Worm (Caenorhabditis elegans) whole organism, young adult: ENCODE results near the gene vps-16.

Experiments used
- B0019.2 ChIP-seq: fragments of 200-800 bp; sonication (Bioruptor generic); conservative IDR thresholded peaks from 2 replicates; pipeline ENCODE4 v1.3.6; 2022; ENCODE audit warnings: missing genetic modification reagents, missing genetic modification characterization, missing compliant biosample characterization
- B0261.1 ChIP-seq: sonication (generic microtip); optimal IDR thresholded peaks from 2 replicates; lab custom pipeline; 2016; ENCODE audit warnings: mild to moderate bottlenecking, missing genetic modification characterization, moderate library complexity, missing compliant biosample characterization
- B0336.3 ChIP-seq: fragments of 200-800 bp; sonication (Bioruptor generic); IDR thresholded peaks from 2 replicates; pipeline ENCODE4 v1.3.6; 2022; ENCODE audit warnings: missing genetic modification characterization, missing compliant biosample characterization
- C06A6.2 ChIP-seq: fragments of 200-800 bp; sonication (Bioruptor generic); conservative IDR thresholded peaks from 2 replicates; pipeline ENCODE4 v1.3.6; 2022; ENCODE audit warnings: missing genetic modification characterization, missing compliant biosample characterization
- C17E4.6 ChIP-seq: fragments of 200-800 bp; sonication (Bioruptor generic); IDR thresholded peaks from 2 replicates; pipeline ENCODE4 v1.3.6; 2022; ENCODE audit warnings: missing genetic modification reagents, missing genetic modification characterization, missing compliant biosample characterization
- D2030.7 ChIP-seq: fragments of 200-800 bp; sonication (Bioruptor generic); IDR thresholded peaks from 2 replicates; pipeline ENCODE4 v1.3.6; 2022; ENCODE audit warnings: missing genetic modification reagents, missing genetic modification characterization, missing compliant biosample characterization
- F22D6.2 ChIP-seq: sonication (generic microtip); optimal IDR thresholded peaks from 2 replicates; lab custom pipeline; 2016; ENCODE audit warnings: mild to moderate bottlenecking, missing genetic modification characterization, missing compliant biosample characterization
- F33H1.4 ChIP-seq: fragments of 200-800 bp; sonication (Bioruptor generic); IDR thresholded peaks from 2 replicates; pipeline ENCODE4 v1.3.6; 2022; ENCODE audit warnings: missing genetic modification reagents, missing genetic modification characterization, missing compliant biosample characterization
- F37B4.10 ChIP-seq: fragments of 200-800 bp; sonication (Bioruptor generic); IDR thresholded peaks from 2 replicates; pipeline ENCODE4 v1.3.6; 2022; ENCODE audit warnings: missing genetic modification characterization, missing compliant biosample characterization
- F39B2.1 ChIP-seq: fragments of 200-800 bp; sonication (Bioruptor generic); IDR thresholded peaks from 2 replicates; pipeline ENCODE4 v1.3.6; 2022; ENCODE audit warnings: missing genetic modification reagents, missing genetic modification characterization, missing compliant biosample characterization
- F55B11.4 ChIP-seq: sonication (generic microtip); optimal IDR thresholded peaks from 2 replicates; lab custom pipeline; 2016; ENCODE audit warnings: missing compliant biosample characterization, missing genetic modification characterization, borderline replicate concordance; ENCODE audit not compliant: insufficient read depth
- K11D2.4 ChIP-seq: fragments of 200-800 bp; sonication (Bioruptor generic); IDR thresholded peaks from 2 replicates; pipeline ENCODE4 v1.3.6; 2022; ENCODE audit warnings: missing genetic modification reagents, missing genetic modification characterization, missing compliant biosample characterization
- K12H6.12 ChIP-seq: fragments of 200-800 bp; sonication (Bioruptor generic); optimal IDR thresholded peaks from 2 replicates; lab custom pipeline; 2018; ENCODE audit warnings: mild to moderate bottlenecking, missing genetic modification characterization, missing compliant biosample characterization
- T07F8.4 ChIP-seq: sonication (generic microtip); optimal IDR thresholded peaks from 2 replicates; lab custom pipeline; 2016; ENCODE audit warnings: mild to moderate bottlenecking, missing genetic modification characterization, moderate library complexity, missing compliant biosample characterization
- Y53F4B.3 ChIP-seq: fragments of 200-800 bp; sonication (Bioruptor generic); IDR thresholded peaks from 2 replicates; pipeline ENCODE4 v1.3.6; 2022; ENCODE audit warnings: missing genetic modification reagents, missing genetic modification characterization, missing compliant biosample characterization
- Y67H2A.10 ChIP-seq: fragments of 200-800 bp; sonication (Bioruptor generic); conservative IDR thresholded peaks from 2 replicates; pipeline ENCODE4 v1.3.6; 2022; ENCODE audit warnings: missing genetic modification reagents, missing genetic modification characterization, missing compliant biosample characterization
- ZK185.1 ChIP-seq: sonication (generic microtip); optimal IDR thresholded peaks from 2 replicates; lab custom pipeline; 2016; ENCODE audit warnings: mild to moderate bottlenecking, missing genetic modification characterization, missing compliant biosample characterization; ENCODE audit not compliant: poor library complexity, severe bottlenecking
- ama-1 ChIP-seq, 3 experiments: fragments of 150-350 bp in 1 of 3; sonication (generic microtip) in 2 of 3; optimal IDR thresholded peaks; 2 replicates each; lab custom pipeline; 2014 to 2018; ENCODE audit warnings: missing biosample characterization in 2 of 3, missing genetic modification characterization in 2 of 3, missing genetic modification reagents in 2 of 3
- aptf-3 ChIP-seq: fragments of 200-800 bp; sonication (Bioruptor generic); IDR thresholded peaks from 2 replicates; pipeline ENCODE4 v1.3.6; 2022; ENCODE audit warnings: missing genetic modification characterization, missing compliant biosample characterization
- attf-3 ChIP-seq: fragments of 200-800 bp; sonication (Bioruptor generic); conservative IDR thresholded peaks from 2 replicates; pipeline ENCODE4 v1.3.6; 2022; ENCODE audit warnings: missing genetic modification reagents, missing genetic modification characterization, missing compliant biosample characterization
- ccch-3 ChIP-seq: fragments of 200-800 bp; sonication (Bioruptor generic); optimal IDR thresholded peaks from 2 replicates; lab custom pipeline; 2018; ENCODE audit warnings: mild to moderate bottlenecking, missing genetic modification characterization, missing compliant biosample characterization
- cebp-1 ChIP-seq, 2 experiments: fragments of 200-800 bp in 1 of 2; sonication (Bioruptor generic) in 1 of 2; sonication (generic microtip) in 1 of 2; IDR thresholded peaks in 1 of 2; optimal IDR thresholded peaks in 1 of 2; 2 replicates each; pipeline versions ENCODE4 v1.3.6 to Lab custom; 2017 to 2022; ENCODE audit warnings: missing compliant biosample characterization in 2 of 2, missing genetic modification characterization in 2 of 2, mild to moderate bottlenecking in 1 of 2, missing genetic modification reagents in 1 of 2, moderate library complexity in 1 of 2
- ceh-100 ChIP-seq: fragments of 200-800 bp; sonication (Bioruptor generic); IDR thresholded peaks from 2 replicates; pipeline ENCODE4 v1.3.6; 2022; ENCODE audit warnings: missing genetic modification reagents, missing genetic modification characterization, missing compliant biosample characterization
- ceh-58 ChIP-seq: fragments of 200-800 bp; sonication (Bioruptor generic); IDR thresholded peaks from 2 replicates; pipeline ENCODE4 v1.3.6; 2022; ENCODE audit warnings: missing genetic modification characterization, missing compliant biosample characterization
- ceh-91 ChIP-seq: fragments of 200-800 bp; sonication (Bioruptor generic); IDR thresholded peaks from 2 replicates; pipeline ENCODE4 v1.3.6; 2022; ENCODE audit warnings: missing genetic modification reagents, missing genetic modification characterization, missing compliant biosample characterization
- chd-7 ChIP-seq: sonication (generic microtip); optimal IDR thresholded peaks from 2 replicates; lab custom pipeline; 2016; ENCODE audit warnings: mild to moderate bottlenecking, missing genetic modification characterization, moderate library complexity, missing compliant biosample characterization
- die-1 ChIP-seq: sonication (generic microtip); optimal IDR thresholded peaks from 2 replicates; lab custom pipeline; 2016; ENCODE audit warnings: missing genotype, mild to moderate bottlenecking, missing genetic modification characterization, missing compliant biosample characterization
- efl-1 ChIP-seq: fragments of 150-350 bp; optimal IDR thresholded peaks from 2 replicates; lab custom pipeline; 2014; ENCODE audit warnings: missing biosample characterization, missing genetic modification reagents, missing genetic modification characterization
- fkh-3 ChIP-seq: sonication (generic microtip); optimal IDR thresholded peaks from 2 replicates; lab custom pipeline; 2016; ENCODE audit warnings: mild to moderate bottlenecking, missing genetic modification characterization, missing compliant biosample characterization
- hmg-1.2 ChIP-seq: fragments of 200-800 bp; sonication (Bioruptor generic); IDR thresholded peaks from 2 replicates; pipeline ENCODE4 v1.3.6; 2022; ENCODE audit warnings: missing genetic modification reagents, missing genetic modification characterization, missing compliant biosample characterization
- let-607 ChIP-seq, 2 experiments: fragments of 200-800 bp in 1 of 2; sonication (Bioruptor generic) in 1 of 2; sonication (generic microtip) in 1 of 2; optimal IDR thresholded peaks; 2 replicates each; lab custom pipeline; 2016 to 2018; ENCODE audit warnings: mild to moderate bottlenecking in 2 of 2, missing compliant biosample characterization in 2 of 2, missing genetic modification characterization in 2 of 2, moderate library complexity in 2 of 2, missing genotype in 1 of 2
- lin-40 ChIP-seq: sonication (generic microtip); optimal IDR thresholded peaks from 2 replicates; lab custom pipeline; 2016; ENCODE audit warnings: missing genetic modification characterization, mild to moderate bottlenecking, missing compliant biosample characterization, missing genotype, missing genetic modification reagents
- madf-6 ChIP-seq: fragments of 200-800 bp; sonication (Bioruptor generic); IDR thresholded peaks from 2 replicates; pipeline ENCODE4 v1.3.6; 2022; ENCODE audit warnings: missing genetic modification reagents, missing genetic modification characterization, missing compliant biosample characterization
- madf-8 ChIP-seq: fragments of 200-800 bp; sonication (Bioruptor generic); conservative IDR thresholded peaks from 2 replicates; pipeline ENCODE4 v1.3.6; 2022; ENCODE audit warnings: missing genetic modification reagents, missing genetic modification characterization, missing compliant biosample characterization
- mcd-1 ChIP-seq: fragments of 200-800 bp; sonication (Bioruptor generic); IDR thresholded peaks from 2 replicates; pipeline ENCODE4 v1.3.6; 2022; ENCODE audit warnings: missing genetic modification reagents, missing genetic modification characterization, missing compliant biosample characterization
- nfyb-1 ChIP-seq: fragments of 200-800 bp; sonication (Bioruptor generic); IDR thresholded peaks from 2 replicates; pipeline ENCODE4 v1.3.6; 2022; ENCODE audit warnings: missing genetic modification reagents, missing genetic modification characterization, missing compliant biosample characterization
- nhr-120 ChIP-seq: fragments of 200-800 bp; sonication (Bioruptor generic); IDR thresholded peaks from 2 replicates; pipeline ENCODE4 v1.3.6; 2022; ENCODE audit warnings: missing genetic modification characterization, missing compliant biosample characterization
- nhr-27 ChIP-seq: fragments of 200-800 bp; sonication (Bioruptor generic); optimal IDR thresholded peaks from 2 replicates; lab custom pipeline; 2018; ENCODE audit warnings: mild to moderate bottlenecking, missing genetic modification characterization, moderate library complexity, missing compliant biosample characterization
- nhr-80 ChIP-seq: sonication (generic microtip); optimal IDR thresholded peaks from 2 replicates; lab custom pipeline; 2016; ENCODE audit warnings: missing genetic modification characterization, missing compliant biosample characterization
- rcor-1 ChIP-seq: fragments of 200-800 bp; sonication (Bioruptor generic); IDR thresholded peaks from 2 replicates; pipeline ENCODE4 v1.3.6; 2022; ENCODE audit warnings: missing genetic modification reagents, missing genetic modification characterization, missing compliant biosample characterization
- rec-8 ChIP-seq, 2 experiments: sonication (generic microtip); optimal IDR thresholded peaks; 2 replicates each; lab custom pipeline; 2016; ENCODE audit warnings: mild to moderate bottlenecking in 2 of 2, missing genetic modification characterization in 2 of 2, missing genetic modification reagents in 2 of 2, missing genotype in 2 of 2, missing biosample characterization in 1 of 2, missing compliant biosample characterization in 1 of 2, moderate library complexity in 1 of 2
- sdz-38 ChIP-seq: sonication (generic microtip); optimal IDR thresholded peaks from 2 replicates; lab custom pipeline; 2016; ENCODE audit warnings: missing genotype, missing genetic modification characterization, missing compliant biosample characterization
- sea-2 ChIP-seq: fragments of 200-800 bp; sonication (Bioruptor generic); IDR thresholded peaks from 2 replicates; pipeline ENCODE4 v1.3.6; 2022; ENCODE audit warnings: missing genetic modification characterization, missing compliant biosample characterization
- snpc-3.4 ChIP-seq: sonication (generic microtip); optimal IDR thresholded peaks from 2 replicates; lab custom pipeline; 2017; ENCODE audit warnings: missing genetic modification characterization, mild to moderate bottlenecking, missing compliant biosample characterization, antibody characterized with exemption, moderate library complexity, missing genotype, missing genetic modification reagents
- tlf-1 ChIP-seq: fragments of 200-800 bp; sonication (Bioruptor generic); optimal IDR thresholded peaks from 2 replicates; lab custom pipeline; 2018; ENCODE audit warnings: mild to moderate bottlenecking, missing genetic modification characterization, missing compliant biosample characterization
- zfh-2 ChIP-seq: fragments of 200-800 bp; sonication (Bioruptor generic); conservative IDR thresholded peaks from 2 replicates; pipeline ENCODE4 v1.3.6; 2022; ENCODE audit warnings: missing genetic modification reagents, missing genetic modification characterization, missing compliant biosample characterization
- ztf-26 ChIP-seq: sonication (generic microtip); optimal IDR thresholded peaks from 2 replicates; lab custom pipeline; 2017; ENCODE audit warnings: missing genetic modification characterization, missing compliant biosample characterization

The vps-16 gene

DNA sequence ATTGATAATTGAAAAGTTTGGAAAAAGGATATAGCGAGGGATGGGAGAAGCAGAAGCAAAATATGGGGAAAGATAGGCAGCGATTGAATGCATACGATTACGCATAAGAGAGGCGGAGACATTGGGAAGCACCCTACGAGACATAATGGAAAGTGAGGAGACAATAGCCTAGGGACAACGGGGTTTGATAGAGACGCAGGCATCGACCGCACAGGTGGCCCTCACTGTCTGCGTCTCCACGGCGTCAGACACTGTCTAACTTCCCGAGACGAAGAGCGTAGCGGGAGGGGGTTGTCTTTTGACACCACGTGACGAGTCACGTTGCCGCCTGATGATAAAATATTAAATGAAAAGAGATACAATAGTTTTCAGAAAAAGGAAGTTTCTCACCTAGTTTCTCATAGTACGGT is 12.0 kb upstream of the vps-16 start:
- TF ChIP-seq B0336.3 (GFP tag; lab: Robert Waterston, UW) (peak; percentile 88), ztf-26 (peak; percentile 88), sdz-38 (no peak), D2030.7 (GFP tag; lab: Robert Waterston, UW) (no peak), nhr-27 (no peak), let-607 (tag; optimal IDR thresholded peaks at IDR 0.05; lab: Kevin White, UChicago) (peak in 1 of 2 experiments; percentile 70), aptf-3 (no peak), sea-2 (no peak), B0261.1 (tag; lab: Kevin White, UChicago) (no peak), mcd-1 (GFP tag; lab: Robert Waterston, UW) (peak; percentile 81), F33H1.4 (GFP tag; lab: Robert Waterston, UW) (no peak), die-1 (tag; lab: Kevin White, UChicago) (no peak), K11D2.4 (GFP tag; lab: Robert Waterston, UW) (peak; percentile 85), F22D6.2 (tag; lab: Kevin White, UChicago) (peak; percentile 78), nhr-80 (peak; percentile 75), cebp-1 (GFP tag; IDR thresholded peaks at IDR 0.05; lab: Robert Waterston, UW) (0 out of 2 replicates have a peak, but pooled peaks have one; percentile 7), cebp-1 (tag; optimal IDR thresholded peaks at IDR 0.05; lab: Kevin White, UChicago) (peak; percentile 88), K12H6.12 (tag; lab: Kevin White, UChicago) (peak; percentile 68), snpc-3.4 (tag; lab: Kevin White, UChicago) (no peak), F55B11.4 (no peak), attf-3 (GFP tag; lab: Robert Waterston, UW) (no peak), tlf-1 (GFP tag; lab: Kevin White, UChicago) (peak; percentile 84), ceh-100 (GFP tag; lab: Robert Waterston, UW) (peak; percentile 51), C17E4.6 (GFP tag; lab: Robert Waterston, UW) (no peak), efl-1 (GFP tag; lab: Kevin White, UChicago) (no peak), rec-8 (tag; optimal IDR thresholded peaks at IDR 0.05; lab: Kevin White, UChicago) (no peak), ceh-91 (GFP tag; lab: Robert Waterston, UW) (no peak), madf-6 (GFP tag; lab: Robert Waterston, UW) (peak; percentile 50; the same call in 1 of the 2 replicates), nfyb-1 (GFP tag; lab: Robert Waterston, UW) (peak; percentile 90), C06A6.2 (GFP tag; lab: Robert Waterston, UW) (peak; percentile 86), Y67H2A.10 (GFP tag; lab: Robert Waterston, UW) (no peak), F39B2.1 (GFP tag; lab: Robert Waterston, UW) (no peak), ceh-58 (GFP tag; lab: Robert Waterston, UW) (no peak), fkh-3 (tag; lab: Kevin White, UChicago) (no peak), hmg-1.2 (GFP tag; lab: Robert Waterston, UW) (peak; percentile 99), madf-8 (GFP tag; lab: Robert Waterston, UW) (no peak), ama-1 (optimal IDR thresholded peaks at IDR 0.05; lab: Kevin White, UChicago) (no peak), ama-1 (GFP tag; optimal IDR thresholded peaks at IDR 0.05; lab: Kevin White, UChicago) (no peak), chd-7 (tag; lab: Kevin White, UChicago) (peak; percentile 86), Y53F4B.3 (GFP tag; lab: Robert Waterston, UW) (no peak), T07F8.4 (peak; percentile 5), B0019.2 (no peak), nhr-120 (GFP tag; lab: Robert Waterston, UW) (no peak), ccch-3 (GFP tag; lab: Kevin White, UChicago) (no peak), F37B4.10 (GFP tag; lab: Robert Waterston, UW) (no peak), zfh-2 (GFP tag; lab: Robert Waterston, UW) (peak; percentile 97), rcor-1 (peak; percentile 41; the same call in 1 of the 2 replicates), ZK185.1 (peak; percentile 69), lin-40 (peak; percentile 90)
